Fruit fly (Drosophila melanogaster) whole organism, embryonic: ENCODE data around the gene Tep4.

Experiments
- Atf-2 ChIP-seq: fragments of 200-800 bp; sonication (Bioruptor generic); optimal IDR thresholded peaks from 2 replicates; lab custom pipeline; 2016; ENCODE audit warnings: missing biosample characterization, missing genetic modification characterization
- Atf6 ChIP-seq: fragments of 200-800 bp; sonication (Bioruptor generic); IDR thresholded peaks from 2 replicates; pipeline ENCODE4 v1.3.6; 2022; ENCODE audit warnings: missing biosample characterization, missing genetic modification characterization
- CG10209 ChIP-seq: fragments of 200-800 bp; sonication (Bioruptor generic); optimal IDR thresholded peaks from 3 replicates; lab custom pipeline; 2017; ENCODE audit warnings: missing biosample characterization, mild to moderate bottlenecking, missing genetic modification characterization, missing genetic modification reagents
- CG10431 ChIP-seq: fragments of 200-800 bp; sonication (Bioruptor generic); optimal IDR thresholded peaks from 3 replicates; lab custom pipeline; 2018; ENCODE audit warnings: missing biosample characterization, mild to moderate bottlenecking, missing genetic modification characterization
- CG11247 ChIP-seq: fragments of 200-800 bp; sonication (Bioruptor generic); IDR thresholded peaks from 2 replicates; pipeline ENCODE4 v1.3.6; 2022; ENCODE audit warnings: missing biosample characterization, missing genetic modification characterization
- CG15479 ChIP-seq: fragments of 200-800 bp; sonication (Bioruptor generic); optimal IDR thresholded peaks from 3 replicates; lab custom pipeline; 2019; ENCODE audit warnings: missing biosample characterization, mild to moderate bottlenecking, missing genetic modification characterization, moderate library complexity
- CG17361 ChIP-seq: fragments of 200-800 bp; sonication (Bioruptor generic); IDR thresholded peaks from 3 replicates; pipeline ENCODE4 v1.3.6; 2022; ENCODE audit warnings: missing biosample characterization, missing genetic modification characterization
- CG18619 ChIP-seq: fragments of 200-800 bp; sonication (Bioruptor generic); optimal IDR thresholded peaks from 3 replicates; lab custom pipeline; 2017; ENCODE audit warnings: missing biosample characterization, mild to moderate bottlenecking, missing genetic modification characterization
- CG2199 ChIP-seq: fragments of 200-800 bp; sonication (Bioruptor generic); IDR thresholded peaks from 3 replicates; pipeline ENCODE4 v1.3.6; 2022; ENCODE audit warnings: missing biosample characterization, missing genetic modification characterization
- CG30431 ChIP-seq: fragments of 200-800 bp; sonication (Bioruptor generic); optimal IDR thresholded peaks from 2 replicates; lab custom pipeline; 2017; ENCODE audit warnings: missing biosample characterization, missing genetic modification characterization
- CG32772 ChIP-seq: fragments of 200-800 bp; sonication (Bioruptor generic); IDR thresholded peaks from 2 replicates; pipeline ENCODE4 v1.3.6; 2022; ENCODE audit warnings: missing biosample characterization, missing genetic modification characterization
- CG3407 ChIP-seq: fragments of 200-800 bp; sonication (Bioruptor generic); optimal IDR thresholded peaks from 2 replicates; lab custom pipeline; 2018; ENCODE audit warnings: missing biosample characterization, mild to moderate bottlenecking, missing genetic modification characterization
- CG34224 ChIP-seq: fragments of 200-800 bp; sonication (Bioruptor generic); IDR thresholded peaks from 3 replicates; pipeline ENCODE4 v1.3.6; 2022; ENCODE audit warnings: missing biosample characterization, missing genetic modification characterization; ENCODE audit not compliant: partially characterized antibody
- CG4424 ChIP-seq: fragments of 200-800 bp; sonication (Bioruptor generic); optimal IDR thresholded peaks from 3 replicates; lab custom pipeline; 2016; ENCODE audit warnings: missing biosample characterization, missing genetic modification characterization
- CG5180 ChIP-seq: fragments of 200-800 bp; sonication (Bioruptor generic); optimal IDR thresholded peaks from 3 replicates; lab custom pipeline; 2017; ENCODE audit warnings: missing biosample characterization, missing genetic modification characterization, mild to moderate bottlenecking, moderate library complexity, missing genetic modification reagents
- CG8290 ChIP-seq, 3 experiments: fragments of 200-800 bp; sonication (Bioruptor generic); optimal IDR thresholded peaks; 2 replicates each; lab custom pipeline; 2016 to 2019; ENCODE audit warnings: missing biosample characterization in 3 of 3, missing genetic modification characterization in 3 of 3, mild to moderate bottlenecking in 2 of 3, moderate library complexity in 1 of 3
- D19B ChIP-seq: fragments of 200-800 bp; sonication (Bioruptor generic); optimal IDR thresholded peaks from 2 replicates; lab custom pipeline; 2017; ENCODE audit warnings: missing biosample characterization, mild to moderate bottlenecking, missing genetic modification characterization
- Dbx ChIP-seq: fragments of 200-800 bp; sonication (Bioruptor generic); IDR thresholded peaks from 3 replicates; pipeline ENCODE4 v1.3.6; 2022; ENCODE audit warnings: missing biosample characterization, missing genetic modification characterization
- Dip2 ChIP-seq: fragments of 200-800 bp; sonication (Bioruptor generic); IDR thresholded peaks from 2 replicates; pipeline ENCODE4 v1.3.6; 2022; ENCODE audit warnings: missing biosample characterization, missing genetic modification characterization
- Drgx ChIP-seq: fragments of 200-800 bp; sonication (Bioruptor generic); IDR thresholded peaks from 2 replicates; pipeline ENCODE4 v1.3.6; 2022; ENCODE audit warnings: missing biosample characterization, missing genetic modification characterization
- HLHmδ ChIP-seq: fragments of 200-800 bp; sonication (Bioruptor generic); optimal IDR thresholded peaks from 2 replicates; lab custom pipeline; 2018; ENCODE audit warnings: missing biosample characterization, mild to moderate bottlenecking, missing genetic modification characterization, moderate library complexity
- Meics ChIP-seq: fragments of 200-800 bp; sonication (Bioruptor generic); optimal IDR thresholded peaks from 2 replicates; lab custom pipeline; 2017; ENCODE audit warnings: missing biosample characterization, mild to moderate bottlenecking, missing genetic modification characterization
- NFAT ChIP-seq: fragments of 200-800 bp; sonication (Bioruptor generic); IDR thresholded peaks from 2 replicates; pipeline ENCODE4 v1.3.6; 2022; ENCODE audit warnings: missing biosample characterization, missing genetic modification characterization
- Neu2 ChIP-seq: fragments of 200-800 bp; sonication (Bioruptor generic); optimal IDR thresholded peaks from 3 replicates; lab custom pipeline; 2016; ENCODE audit warnings: missing biosample characterization, missing genetic modification characterization, borderline replicate concordance
- Opbp ChIP-seq: fragments of 200-800 bp; sonication (Bioruptor generic); IDR thresholded peaks from 3 replicates; pipeline ENCODE4 v1.3.6; 2022; ENCODE audit warnings: missing biosample characterization, missing genetic modification characterization; ENCODE audit not compliant: partially characterized antibody
- Poxn ChIP-seq: fragments of 200-800 bp; sonication (Bioruptor generic); IDR thresholded peaks from 2 replicates; pipeline ENCODE4 v1.3.6; 2022; ENCODE audit warnings: missing biosample characterization, missing genetic modification characterization
- Ptx1 ChIP-seq: fragments of 200-800 bp; sonication (Bioruptor generic); IDR thresholded peaks from 2 replicates; pipeline ENCODE4 v1.3.6; 2022; ENCODE audit warnings: missing biosample characterization, missing genetic modification characterization
- Scr ChIP-seq: fragments of 200-800 bp; sonication (Bioruptor generic); IDR thresholded peaks from 2 replicates; pipeline ENCODE4 v1.3.6; 2022; ENCODE audit warnings: missing biosample characterization, missing genetic modification characterization; ENCODE audit not compliant: partially characterized antibody
- Sox102F ChIP-seq: fragments of 200-800 bp; sonication (Bioruptor generic); optimal IDR thresholded peaks from 2 replicates; lab custom pipeline; 2018; ENCODE audit warnings: missing biosample characterization, mild to moderate bottlenecking, missing genetic modification characterization, moderate library complexity
- Tbp ChIP-seq: fragments of >200 bp; optimal IDR thresholded peaks from 2 replicates; lab custom pipeline; 2018; ENCODE audit warnings: missing biosample characterization, missing genetic modification characterization
- Trl ChIP-seq, 3 experiments: fragments of >200 bp in 2 of 3; fragments of 200-800 bp in 1 of 3; sonication (Bioruptor generic) in 1 of 3; optimal IDR thresholded peaks; 2 replicates in 1 of 3; 3 replicates in 2 of 3; lab custom pipeline; 2016 to 2017; ENCODE audit warnings: missing biosample characterization in 1 of 3, missing genetic modification characterization in 1 of 3
- Vsx1 ChIP-seq: fragments of 200-800 bp; sonication (Bioruptor generic); optimal IDR thresholded peaks from 2 replicates; lab custom pipeline; 2017; ENCODE audit warnings: missing biosample characterization, mild to moderate bottlenecking, missing genetic modification characterization, missing genetic modification reagents
- YL-1 ChIP-seq: fragments of 200-800 bp; sonication (Bioruptor generic); optimal IDR thresholded peaks from 3 replicates; lab custom pipeline; 2017; ENCODE audit warnings: missing biosample characterization, mild to moderate bottlenecking, missing genetic modification characterization
- ab ChIP-seq: fragments of 200-800 bp; sonication (Bioruptor generic); optimal IDR thresholded peaks from 2 replicates; lab custom pipeline; 2016; ENCODE audit warnings: missing biosample characterization, missing genetic modification characterization
- cato ChIP-seq: fragments of 200-800 bp; sonication (Bioruptor generic); optimal IDR thresholded peaks from 2 replicates; lab custom pipeline; 2016; ENCODE audit warnings: missing biosample characterization, missing genetic modification characterization, borderline replicate concordance
- chn ChIP-seq: fragments of 200-800 bp; sonication (Bioruptor generic); optimal IDR thresholded peaks from 2 replicates; lab custom pipeline; 2016; ENCODE audit warnings: missing biosample characterization, missing genetic modification characterization
- cwo ChIP-seq: fragments of 200-800 bp; sonication (Bioruptor generic); optimal IDR thresholded peaks from 3 replicates; lab custom pipeline; 2017; ENCODE audit warnings: missing biosample characterization, missing genetic modification characterization, mild to moderate bottlenecking, moderate library complexity, missing genetic modification reagents
- dati ChIP-seq: fragments of 200-800 bp; sonication (Bioruptor generic); IDR thresholded peaks from 2 replicates; pipeline ENCODE4 v1.3.6; 2022; ENCODE audit warnings: missing biosample characterization, missing genetic modification characterization
- exex ChIP-seq: fragments of 200-800 bp; sonication (Bioruptor generic); optimal IDR thresholded peaks from 4 replicates; lab custom pipeline; 2018; ENCODE audit warnings: missing biosample characterization, mild to moderate bottlenecking, missing genetic modification characterization, moderate library complexity
- gt ChIP-seq: fragments of 200-800 bp; sonication (Bioruptor generic); IDR thresholded peaks from 2 replicates; pipeline ENCODE4 v1.3.6; 2022; ENCODE audit warnings: missing biosample characterization, missing genetic modification characterization
- jumu ChIP-seq: fragments of 200-800 bp; sonication (Bioruptor generic); optimal IDR thresholded peaks from 3 replicates; lab custom pipeline; 2016; ENCODE audit warnings: missing biosample characterization, missing genetic modification characterization
- nau ChIP-seq: fragments of 200-800 bp; sonication (Bioruptor generic); optimal IDR thresholded peaks from 3 replicates; lab custom pipeline; 2017; ENCODE audit warnings: missing biosample characterization, mild to moderate bottlenecking, missing genetic modification characterization, missing genetic modification reagents
- nmo ChIP-seq: fragments of 200-800 bp; sonication (Bioruptor generic); optimal IDR thresholded peaks from 2 replicates; lab custom pipeline; 2018; ENCODE audit warnings: missing biosample characterization, mild to moderate bottlenecking, missing genetic modification characterization, moderate library complexity
- slp2 ChIP-seq: fragments of 200-800 bp; sonication (Bioruptor generic); optimal IDR thresholded peaks from 2 replicates; lab custom pipeline; 2016; ENCODE audit warnings: missing biosample characterization, missing genetic modification characterization
- sob ChIP-seq: fragments of 200-800 bp; sonication (Bioruptor generic); IDR thresholded peaks from 2 replicates; pipeline ENCODE4 v1.3.6; 2022; ENCODE audit warnings: missing biosample characterization, missing genetic modification characterization
- sug ChIP-seq: fragments of 200-800 bp; optimal IDR thresholded peaks from 2 replicates; lab custom pipeline; 2019; ENCODE audit warnings: missing biosample characterization, mild to moderate bottlenecking, missing genetic modification characterization, moderate library complexity
- toy ChIP-seq: fragments of 200-800 bp; sonication (Bioruptor generic); IDR thresholded peaks from 2 replicates; pipeline ENCODE4 v1.3.6; 2022; ENCODE audit warnings: missing biosample characterization, missing genetic modification characterization
- trem ChIP-seq: fragments of 200-800 bp; optimal IDR thresholded peaks from 3 replicates; lab custom pipeline; 2019; ENCODE audit warnings: missing biosample characterization, mild to moderate bottlenecking, missing genetic modification characterization, moderate library complexity
- vnd ChIP-seq: fragments of 200-800 bp; sonication (Bioruptor generic); IDR thresholded peaks from 3 replicates; pipeline ENCODE4 v1.3.6; 2022; ENCODE audit warnings: missing biosample characterization, missing genetic modification characterization; ENCODE audit not compliant: partially characterized antibody
- wek ChIP-seq: fragments of 200-800 bp; sonication (Bioruptor generic); optimal IDR thresholded peaks from 3 replicates; lab custom pipeline; 2018; ENCODE audit warnings: missing biosample characterization, mild to moderate bottlenecking, missing genetic modification characterization, moderate library complexity
- wor ChIP-seq: fragments of 200-800 bp; sonication (Bioruptor generic); IDR thresholded peaks from 2 replicates; pipeline ENCODE4 v1.3.6; 2022; ENCODE audit warnings: missing biosample characterization, missing genetic modification characterization

The Tep4 gene

dm6 chr2L:19548158-19548557, at the start of gene Tep4 (continued):
- TF ChIP-seq Scr (GFP tag; lab: Robert Waterston, UW) (no peak), gt (GFP tag; lab: Robert Waterston, UW) (no peak), D19B (GFP tag; lab: Kevin White, UChicago) (peak; percentile 43), Ptx1 (GFP tag; lab: Robert Waterston, UW) (no peak), toy (GFP tag; lab: Robert Waterston, UW) (no peak), CG32772 (GFP tag; lab: Robert Waterston, UW) (no peak), sob (no peak), Tbp (GFP tag; lab: Kevin White, UChicago) (no peak), CG18619 (GFP tag; lab: Kevin White, UChicago) (no peak), CG10431 (no peak), CG17361 (GFP tag; lab: Robert Waterston, UW) (no peak), CG15479 (GFP tag; lab: Kevin White, UChicago) (no peak), nau (GFP tag; lab: Kevin White, UChicago) (no peak), CG30431 (GFP tag; lab: Kevin White, UChicago) (no peak), NFAT (GFP tag; lab: Robert Waterston, UW) (no peak), wek (peak; percentile 23), Neu2 (no peak), cwo (GFP tag; lab: Kevin White, UChicago) (no peak), Dip2 (no peak), CG3407 (GFP tag; lab: Kevin White, UChicago) (no peak), CG5180 (GFP tag; lab: Kevin White, UChicago) (no peak), HLHmδ (GFP tag; lab: Kevin White, UChicago) (no peak), CG4424 (no peak), Vsx1 (no peak), sug (tag; lab: Kevin White, UChicago) (no peak), Poxn (GFP tag; lab: Robert Waterston, UW) (no peak), dati (no peak), Sox102F (no peak), CG2199 (GFP tag; lab: Robert Waterston, UW) (0 out of 3 replicates have a peak, but pooled peaks have one; percentile 6), chn (GFP tag; lab: Kevin White, UChicago) (no peak), exex (peak; percentile 36), CG10209 (GFP tag; lab: Kevin White, UChicago) (no peak), Atf-2 (no peak), slp2 (GFP tag; lab: Kevin White, UChicago) (no peak), CG34224 (GFP tag; lab: Robert Waterston, UW) (peak; percentile 36; the same call in 1 of the 3 replicates), ab (GFP tag; lab: Kevin White, UChicago) (no peak), CG8290 (GFP tag; optimal IDR thresholded peaks at IDR 0.05; lab: Kevin White, UChicago) (no peak), CG8290 (tag; optimal IDR thresholded peaks at IDR 0.05; lab: Kevin White, UChicago) (no peak), Atf6 (GFP tag; lab: Robert Waterston, UW) (no peak), Opbp (GFP tag; lab: Robert Waterston, UW) (no peak), nmo (no peak), cato (no peak), YL-1 (GFP tag; lab: Kevin White, UChicago) (no peak), jumu (no peak), CG11247 (GFP tag; lab: Robert Waterston, UW) (no peak), Dbx (GFP tag; lab: Robert Waterston, UW) (no peak), Meics (GFP tag; lab: Kevin White, UChicago) (no peak), Drgx (no peak), vnd (GFP tag; lab: Robert Waterston, UW) (no peak), trem (tag; lab: Kevin White, UChicago) (no peak), Trl (optimal IDR thresholded peaks at IDR 0.05; lab: Kevin White, UChicago) (peak; percentile 59 to 87), Trl (GFP tag; optimal IDR thresholded peaks at IDR 0.05; lab: Kevin White, UChicago) (no peak), wor (GFP tag; lab: Robert Waterston, UW) (no peak)
